Fruit fly (Drosophila melanogaster) whole organism, embryonic: Measurements from ENCODE around the gene CG2444.

Experiments
- B-H1 ChIP-seq: fragments of 200-800 bp; sonication (Bioruptor generic); IDR thresholded peaks from 3 replicates; pipeline ENCODE4 v1.3.6; 2022; ENCODE audit warnings: missing biosample characterization, missing genetic modification characterization
- Blimp-1 ChIP-seq: fragments of 200-800 bp; sonication (Bioruptor generic); optimal IDR thresholded peaks from 3 replicates; lab custom pipeline; 2018; ENCODE audit warnings: missing biosample characterization, missing genetic modification characterization, mild to moderate bottlenecking, moderate library complexity, missing genetic modification reagents
- Bteb2 ChIP-seq: fragments of 200-800 bp; sonication (Bioruptor generic); optimal IDR thresholded peaks from 2 replicates; lab custom pipeline; 2016; ENCODE audit warnings: missing biosample characterization, missing genetic modification characterization
- CG10431 ChIP-seq: fragments of 200-800 bp; sonication (Bioruptor generic); optimal IDR thresholded peaks from 3 replicates; lab custom pipeline; 2018; ENCODE audit warnings: missing biosample characterization, mild to moderate bottlenecking, missing genetic modification characterization
- CG10543 ChIP-seq: fragments of 200-800 bp; sonication (Bioruptor generic); optimal IDR thresholded peaks from 3 replicates; lab custom pipeline; 2017; ENCODE audit warnings: missing biosample characterization, mild to moderate bottlenecking, missing genetic modification characterization, moderate library complexity
- CG10979 ChIP-seq: fragments of 200-800 bp; sonication (Bioruptor generic); optimal IDR thresholded peaks from 2 replicates; lab custom pipeline; 2018; ENCODE audit warnings: missing biosample characterization, mild to moderate bottlenecking, missing genetic modification characterization, moderate library complexity
- CG14667 ChIP-seq: fragments of 200-800 bp; sonication (Bioruptor generic); IDR thresholded peaks from 2 replicates; pipeline ENCODE4 v1.3.6; 2022; ENCODE audit warnings: missing biosample characterization, missing genetic modification characterization
- CG16863 ChIP-seq: fragments of 200-800 bp; sonication (Bioruptor generic); optimal IDR thresholded peaks from 3 replicates; lab custom pipeline; 2016; ENCODE audit warnings: missing biosample characterization, missing genetic modification characterization
- CG17385 ChIP-seq: fragments of 200-800 bp; sonication (Bioruptor generic); optimal IDR thresholded peaks from 3 replicates; lab custom pipeline; 2018; ENCODE audit warnings: missing biosample characterization, mild to moderate bottlenecking, missing genetic modification characterization
- CG30020 ChIP-seq: fragments of 200-800 bp; optimal IDR thresholded peaks from 2 replicates; lab custom pipeline; 2019; ENCODE audit warnings: missing biosample characterization, mild to moderate bottlenecking, missing genetic modification characterization, moderate library complexity
- CG4854 ChIP-seq: fragments of 200-800 bp; sonication (Bioruptor generic); optimal IDR thresholded peaks from 2 replicates; lab custom pipeline; 2016; ENCODE audit warnings: missing biosample characterization, missing genetic modification characterization, inconsistent platforms
- CG6272 ChIP-seq: fragments of 200-800 bp; sonication (Bioruptor generic); IDR thresholded peaks from 2 replicates; pipeline ENCODE4 v1.3.6; 2022; ENCODE audit warnings: missing biosample characterization, missing genetic modification characterization
- CG6683 ChIP-seq: fragments of 200-800 bp; sonication (Bioruptor generic); optimal IDR thresholded peaks from 2 replicates; lab custom pipeline; 2017; ENCODE audit warnings: missing biosample characterization, mild to moderate bottlenecking, missing genetic modification characterization, missing genetic modification reagents
- CG7271 ChIP-seq: fragments of 200-800 bp; sonication (Bioruptor generic); optimal IDR thresholded peaks from 2 replicates; lab custom pipeline; 2018; ENCODE audit warnings: missing biosample characterization, mild to moderate bottlenecking, missing genetic modification characterization, moderate library complexity
- CG8359 ChIP-seq: fragments of 200-800 bp; sonication (Bioruptor generic); optimal IDR thresholded peaks from 2 replicates; lab custom pipeline; 2017; ENCODE audit warnings: missing biosample characterization, mild to moderate bottlenecking, missing genetic modification characterization, borderline replicate concordance
- CG9797 ChIP-seq: fragments of 200-800 bp; sonication (Bioruptor generic); optimal IDR thresholded peaks from 3 replicates; lab custom pipeline; 2018; ENCODE audit warnings: missing biosample characterization, mild to moderate bottlenecking, missing genetic modification characterization
- CkIIα-i1 ChIP-seq: fragments of 200-800 bp; sonication (Bioruptor generic); IDR thresholded peaks from 2 replicates; pipeline ENCODE4 v1.3.6; 2022; ENCODE audit warnings: missing biosample characterization, missing genetic modification characterization
- Dad ChIP-seq: fragments of 200-800 bp; sonication (Bioruptor generic); optimal IDR thresholded peaks from 3 replicates; lab custom pipeline; 2016; ENCODE audit warnings: missing biosample characterization, missing genetic modification characterization
- Dfd ChIP-seq, 2 experiments: fragments of >200 bp; optimal IDR thresholded peaks; 2 replicates each; lab custom pipeline; 2017; ENCODE audit warnings: missing biosample characterization in 2 of 2, missing genetic modification characterization in 2 of 2
- HmgZ ChIP-seq: fragments of 200-800 bp; sonication (Bioruptor generic); optimal IDR thresholded peaks from 2 replicates; lab custom pipeline; 2018; ENCODE audit warnings: missing biosample characterization, mild to moderate bottlenecking, missing genetic modification characterization
- Hr78 ChIP-seq, 2 experiments: fragments of 200-800 bp in 1 of 2; fragments of >200 bp in 1 of 2; sonication (Bioruptor generic) in 1 of 2; optimal IDR thresholded peaks; 2 replicates each; lab custom pipeline; 2017 to 2019; ENCODE audit warnings: missing biosample characterization in 2 of 2, missing genetic modification characterization in 2 of 2, mild to moderate bottlenecking in 1 of 2, moderate library complexity in 1 of 2
- Meics ChIP-seq: fragments of 200-800 bp; sonication (Bioruptor generic); optimal IDR thresholded peaks from 2 replicates; lab custom pipeline; 2017; ENCODE audit warnings: missing biosample characterization, mild to moderate bottlenecking, missing genetic modification characterization
- Rx ChIP-seq: fragments of 200-800 bp; sonication (Bioruptor generic); IDR thresholded peaks from 2 replicates; pipeline ENCODE4 v1.3.6; 2022; ENCODE audit warnings: missing biosample characterization, missing genetic modification characterization
- Sry-β ChIP-seq: fragments of 200-800 bp; sonication (Bioruptor generic); optimal IDR thresholded peaks from 2 replicates; lab custom pipeline; 2018; ENCODE audit warnings: missing biosample characterization, mild to moderate bottlenecking, missing genetic modification characterization, moderate library complexity
- Sry-δ ChIP-seq: fragments of 200-800 bp; sonication (Bioruptor generic); optimal IDR thresholded peaks from 2 replicates; lab custom pipeline; 2016; ENCODE audit warnings: missing biosample characterization, missing genetic modification characterization
- Ssrp ChIP-seq: fragments of 200-800 bp; sonication (Bioruptor generic); optimal IDR thresholded peaks from 2 replicates; lab custom pipeline; 2018; ENCODE audit warnings: missing biosample characterization, mild to moderate bottlenecking, missing genetic modification characterization, moderate library complexity
- TFAM ChIP-seq: fragments of 200-800 bp; sonication (Bioruptor generic); optimal IDR thresholded peaks from 2 replicates; lab custom pipeline; 2017; ENCODE audit warnings: missing biosample characterization, missing genetic modification characterization, inconsistent platforms
- az2 ChIP-seq: fragments of 200-800 bp; sonication (Bioruptor generic); optimal IDR thresholded peaks from 3 replicates; lab custom pipeline; 2016; ENCODE audit warnings: missing biosample characterization, missing genetic modification characterization
- btn ChIP-seq: fragments of 200-800 bp; sonication (Bioruptor generic); optimal IDR thresholded peaks from 2 replicates; lab custom pipeline; 2016; ENCODE audit warnings: missing biosample characterization, missing genetic modification characterization
- crol ChIP-seq: fragments of 200-800 bp; sonication (Bioruptor generic); IDR thresholded peaks from 2 replicates; pipeline ENCODE4 v1.3.6; 2022; ENCODE audit warnings: missing biosample characterization, missing genetic modification characterization
- dm ChIP-seq: fragments of 200-800 bp; sonication (Bioruptor generic); optimal IDR thresholded peaks from 3 replicates; lab custom pipeline; 2016; ENCODE audit warnings: missing biosample characterization, missing genetic modification characterization
- esg ChIP-seq: fragments of 200-800 bp; sonication (Bioruptor generic); conservative IDR thresholded peaks from 2 replicates; pipeline ENCODE4 v1.3.6; 2022; ENCODE audit warnings: missing biosample characterization, missing genetic modification characterization
- gcm ChIP-seq: fragments of 200-800 bp; sonication (Bioruptor generic); optimal IDR thresholded peaks from 2 replicates; lab custom pipeline; 2019; ENCODE audit warnings: missing biosample characterization, mild to moderate bottlenecking, missing genetic modification characterization, moderate library complexity
- grau ChIP-seq: fragments of 200-800 bp; optimal IDR thresholded peaks from 3 replicates; lab custom pipeline; 2019; ENCODE audit warnings: missing biosample characterization, mild to moderate bottlenecking, missing genetic modification characterization, moderate library complexity
- grn ChIP-seq: fragments of 200-800 bp; sonication (Bioruptor generic); optimal IDR thresholded peaks from 3 replicates; lab custom pipeline; 2017; ENCODE audit warnings: missing biosample characterization, missing genetic modification characterization
- gsb-n ChIP-seq: fragments of 200-800 bp; sonication (Bioruptor generic); optimal IDR thresholded peaks from 3 replicates; lab custom pipeline; 2018; ENCODE audit warnings: missing biosample characterization, mild to moderate bottlenecking, missing genetic modification characterization
- hkb ChIP-seq, 2 experiments: fragments of 200-800 bp in 1 of 2; fragments of >200 bp in 1 of 2; sonication (Bioruptor generic) in 1 of 2; IDR thresholded peaks in 1 of 2; optimal IDR thresholded peaks in 1 of 2; 2 replicates each; pipeline versions ENCODE4 v1.3.6 to Lab custom; 2017 to 2022; ENCODE audit warnings: missing biosample characterization in 1 of 2, missing genetic modification characterization in 1 of 2
- kay ChIP-seq: fragments of 200-800 bp; sonication (Bioruptor generic); optimal IDR thresholded peaks from 2 replicates; lab custom pipeline; 2016; ENCODE audit warnings: missing biosample characterization, missing genetic modification characterization
- kni ChIP-seq: fragments of 200-800 bp; sonication (Bioruptor generic); optimal IDR thresholded peaks from 3 replicates; lab custom pipeline; 2017; ENCODE audit warnings: mild to moderate bottlenecking, missing biosample characterization, missing genetic modification reagents, missing genetic modification characterization
- lola ChIP-seq, 3 experiments: fragments of >200 bp in 2 of 3; fragments of 200-800 bp in 1 of 3; sonication (Bioruptor generic) in 1 of 3; optimal IDR thresholded peaks; 2 replicates each; lab custom pipeline; 2017 to 2019; ENCODE audit warnings: missing biosample characterization in 3 of 3, missing genetic modification characterization in 3 of 3, mild to moderate bottlenecking in 1 of 3, moderate library complexity in 1 of 3
- nom ChIP-seq: fragments of 200-800 bp; sonication (Bioruptor generic); optimal IDR thresholded peaks from 2 replicates; lab custom pipeline; 2017; ENCODE audit warnings: missing biosample characterization, missing genetic modification characterization, mild to moderate bottlenecking, moderate library complexity, missing genetic modification reagents
- pfk ChIP-seq: fragments of 200-800 bp; sonication (Bioruptor generic); optimal IDR thresholded peaks from 2 replicates; lab custom pipeline; 2018; ENCODE audit warnings: missing biosample characterization, mild to moderate bottlenecking, missing genetic modification characterization, moderate library complexity
- row ChIP-seq: fragments of 200-800 bp; sonication (Bioruptor generic); IDR thresholded peaks from 3 replicates; pipeline ENCODE4 v1.3.6; 2022; ENCODE audit warnings: missing biosample characterization, missing genetic modification characterization
- sisA ChIP-seq: fragments of 200-800 bp; sonication (Bioruptor generic); IDR thresholded peaks from 2 replicates; pipeline ENCODE4 v1.3.6; 2022; ENCODE audit warnings: missing biosample characterization, missing genetic modification characterization
- twi ChIP-seq: fragments of 200-800 bp; optimal IDR thresholded peaks from 2 replicates; lab custom pipeline; 2019; ENCODE audit warnings: missing biosample characterization, mild to moderate bottlenecking, missing genetic modification characterization, moderate library complexity
- z ChIP-seq: fragments of 200-800 bp; sonication (Bioruptor generic); IDR thresholded peaks from 3 replicates; pipeline ENCODE4 v1.3.6; 2022; ENCODE audit warnings: missing biosample characterization, missing genetic modification characterization
- zen2 ChIP-seq: fragments of 200-800 bp; sonication (Bioruptor generic); IDR thresholded peaks from 3 replicates; pipeline ENCODE4 v1.3.6; 2022; ENCODE audit warnings: missing biosample characterization, missing genetic modification characterization; ENCODE audit not compliant: partially characterized antibody

The CG2444 gene

dm6 chrX:11686675-11687074 is 18.4 kb downstream of the CG2444 start:
- TF ChIP-seq crol: peak; percentile 77
- no peak for TF ChIP-seq sisA (GFP tag; lab: Robert Waterston, UW)
- TF ChIP-seq Sry-δ (GFP tag; lab: Kevin White, UChicago): no peak
- TF ChIP-seq TFAM (GFP tag; lab: Kevin White, UChicago): no peak
- TF ChIP-seq pfk (GFP tag; lab: Kevin White, UChicago): no peak
- TF ChIP-seq zen2 (GFP tag; lab: Robert Waterston, UW): no peak
- no peak for TF ChIP-seq CG6272
- TF ChIP-seq Dad (GFP tag; lab: Kevin White, UChicago): no peak
- no peak for TF ChIP-seq CG9797 (GFP tag; lab: Kevin White, UChicago)
- peak in 1 of 2 experiments; percentile 44 for TF ChIP-seq Hr78 (GFP tag; optimal IDR thresholded peaks at IDR 0.05; lab: Kevin White, UChicago)
- TF ChIP-seq Sry-β (GFP tag; lab: Kevin White, UChicago): no peak
- TF ChIP-seq hkb (optimal IDR thresholded peaks at IDR 0.05; lab: Kevin White, UChicago): no peak
- TF ChIP-seq hkb (GFP tag; IDR thresholded peaks at IDR 0.05; lab: Robert Waterston, UW): no peak
- peak; percentile 39 for TF ChIP-seq kni (GFP tag; lab: Kevin White, UChicago)
- TF ChIP-seq CkIIα-i1: no peak
- TF ChIP-seq twi (tag; lab: Kevin White, UChicago): peak; percentile 52
- no peak for TF ChIP-seq dm (GFP tag; lab: Kevin White, UChicago)
- TF ChIP-seq Blimp-1 (GFP tag; lab: Kevin White, UChicago): peak; percentile 53
- TF ChIP-seq CG14667: no peak
- no peak for TF ChIP-seq CG10431 (GFP tag; lab: Kevin White, UChicago)
- TF ChIP-seq CG7271 (tag; lab: Kevin White, UChicago): no peak
- TF ChIP-seq nom (GFP tag; lab: Kevin White, UChicago): peak; percentile 48
- TF ChIP-seq grau (tag; lab: Kevin White, UChicago): no peak

DNA sequence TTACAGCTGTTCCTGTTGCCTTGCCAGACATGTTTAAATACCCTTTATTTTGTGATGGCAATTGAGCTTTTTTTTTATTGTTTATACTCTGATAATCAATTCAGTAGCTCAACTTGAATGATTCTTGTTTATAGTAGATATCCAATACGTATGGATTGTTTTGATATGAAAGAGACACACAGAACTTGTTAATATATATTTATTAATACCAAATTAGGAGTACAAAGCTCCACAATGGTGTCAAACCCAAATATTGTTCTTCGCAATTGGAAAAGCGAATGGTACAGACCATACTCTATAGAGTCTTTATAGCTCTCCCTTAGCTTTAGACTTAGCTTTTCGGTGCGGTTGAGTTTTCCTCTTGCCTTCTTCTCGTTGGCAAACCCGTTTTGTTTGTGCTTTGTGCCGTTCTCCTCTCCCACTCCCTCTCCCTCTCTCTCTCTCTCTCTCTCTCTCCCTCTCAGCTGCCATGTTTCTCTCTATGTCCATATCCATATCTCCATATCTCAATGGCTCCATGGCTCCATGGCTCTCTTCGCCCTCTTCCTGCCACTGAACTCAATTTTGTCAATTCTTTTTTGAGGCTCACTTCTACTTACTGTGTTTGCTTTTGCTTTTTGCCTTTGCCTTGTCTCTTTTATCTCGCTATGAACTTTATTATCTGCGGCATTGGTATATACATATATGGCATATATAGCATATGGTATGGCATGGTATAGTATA is 19.0 kb downstream of the CG2444 start:
- TF ChIP-seq TFAM (GFP tag; lab: Kevin White, UChicago) (no peak), Rx (GFP tag; lab: Robert Waterston, UW) (no peak), Hr78 (GFP tag; optimal IDR thresholded peaks at IDR 0.05; lab: Kevin White, UChicago) (peak in 1 of 2 experiments; percentile 86), Ssrp (tag; lab: Kevin White, UChicago) (no peak), CG4854 (peak; percentile 15), B-H1 (GFP tag; lab: Robert Waterston, UW) (no peak), row (GFP tag; lab: Robert Waterston, UW) (peak; percentile 29; the same call in 1 of the 3 replicates), CG6683 (peak; percentile 61), CG8359 (peak; percentile 17), gcm (GFP tag; lab: Kevin White, UChicago) (peak; percentile 30), az2 (GFP tag; lab: Kevin White, UChicago) (no peak), Bteb2 (GFP tag; lab: Kevin White, UChicago) (peak; percentile 16), Dfd (GFP tag; optimal IDR thresholded peaks at IDR 0.05; lab: Kevin White, UChicago) (no peak), lola (GFP tag; optimal IDR thresholded peaks at IDR 0.05; lab: Kevin White, UChicago) (no peak), z (GFP tag; lab: Robert Waterston, UW) (peak; percentile 65; the same call in 2 of the 3 replicates), esg (GFP tag; lab: Robert Waterston, UW) (no peak), CG16863 (GFP tag; lab: Kevin White, UChicago) (peak; percentile 7), gsb-n (tag; lab: Kevin White, UChicago) (no peak), HmgZ (tag; lab: Kevin White, UChicago) (peak; percentile 33), btn (GFP tag; lab: Kevin White, UChicago) (no peak), hkb (optimal IDR thresholded peaks at IDR 0.05; lab: Kevin White, UChicago) (no peak), hkb (GFP tag; IDR thresholded peaks at IDR 0.05; lab: Robert Waterston, UW) (peak; percentile 56), kay (GFP tag; lab: Kevin White, UChicago) (no peak), Meics (GFP tag; lab: Kevin White, UChicago) (peak; percentile 49), CG17385 (peak; percentile 80), grn (GFP tag; lab: Kevin White, UChicago) (peak; percentile 82), CG10543 (GFP tag; lab: Kevin White, UChicago) (peak; percentile 71), CG10979 (tag; lab: Kevin White, UChicago) (no peak), CG30020 (tag; lab: Kevin White, UChicago) (no peak), grau (tag; lab: Kevin White, UChicago) (peak; percentile 24)
